Worm (Caenorhabditis elegans) whole organism, L4/young adult: Measurements from ENCODE around the gene F45B8.5.

ENCODE experiments used
- W03F9.2 ChIP-seq: fragments of 150-350 bp; optimal IDR thresholded peaks from 2 replicates; lab custom pipeline; 2014; ENCODE audit warnings: missing biosample characterization, missing genetic modification characterization
- dao-5 ChIP-seq: sonication (generic microtip); optimal IDR thresholded peaks from 2 replicates; lab custom pipeline; 2016; ENCODE audit warnings: missing genotype, missing genetic modification characterization, moderate library complexity, missing compliant biosample characterization
- him-1 ChIP-seq: sonication (generic microtip); optimal IDR thresholded peaks from 2 replicates; lab custom pipeline; 2016; ENCODE audit warnings: missing genotype, missing genetic modification reagents, missing genetic modification characterization, missing compliant biosample characterization

F45B8.5 gene

DNA sequence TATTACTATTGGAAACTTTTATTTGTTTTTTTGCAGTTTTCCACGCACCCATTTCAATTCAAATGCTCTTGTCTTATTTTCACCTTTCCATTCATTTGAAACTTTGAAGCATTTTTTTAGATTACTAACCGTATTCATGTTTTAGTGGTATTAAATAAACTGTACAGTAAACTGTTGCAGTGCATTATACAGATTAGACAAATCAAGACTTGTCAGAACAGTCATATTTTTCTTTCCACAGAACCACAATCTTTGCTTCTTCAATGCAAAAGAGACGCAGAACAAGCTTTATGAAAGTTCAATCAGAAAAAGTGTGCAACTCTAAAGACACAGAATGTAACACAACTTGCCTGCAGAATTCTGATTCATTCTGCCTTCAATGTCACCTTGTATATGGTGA is at the start of gene F45B8.5:
Gene F45B8.5 (plus strand): TSS at position 301 of the 400 bp plus-strand sequence.
- TF ChIP-seq dao-5 (tag; lab: Kevin White, UChicago) (no peak), W03F9.2 (no peak), him-1 (no peak)

DNA sequence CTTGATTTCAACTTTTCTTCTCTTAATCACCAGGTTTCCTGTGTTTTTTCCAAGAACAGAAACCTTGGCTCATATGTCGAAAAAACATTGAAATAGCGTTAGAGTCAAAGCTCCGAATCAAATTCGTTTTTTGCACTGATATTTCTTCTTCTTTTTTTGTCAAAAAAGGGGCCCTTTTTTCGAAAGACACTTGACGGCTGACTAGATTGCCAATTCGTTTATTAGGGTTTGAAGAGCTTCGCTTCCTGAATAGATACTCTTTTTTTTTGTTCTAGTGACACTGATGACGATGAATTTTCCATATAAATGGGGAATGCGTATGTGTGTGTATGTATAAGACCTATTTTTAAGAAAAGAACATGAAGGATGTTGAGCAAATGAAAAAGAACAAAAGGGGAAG is 49.1 kb upstream of the F45B8.5 start:
- TF ChIP-seq him-1 (no peak), W03F9.2 (no peak), dao-5 (tag; lab: Kevin White, UChicago) (no peak)

DNA sequence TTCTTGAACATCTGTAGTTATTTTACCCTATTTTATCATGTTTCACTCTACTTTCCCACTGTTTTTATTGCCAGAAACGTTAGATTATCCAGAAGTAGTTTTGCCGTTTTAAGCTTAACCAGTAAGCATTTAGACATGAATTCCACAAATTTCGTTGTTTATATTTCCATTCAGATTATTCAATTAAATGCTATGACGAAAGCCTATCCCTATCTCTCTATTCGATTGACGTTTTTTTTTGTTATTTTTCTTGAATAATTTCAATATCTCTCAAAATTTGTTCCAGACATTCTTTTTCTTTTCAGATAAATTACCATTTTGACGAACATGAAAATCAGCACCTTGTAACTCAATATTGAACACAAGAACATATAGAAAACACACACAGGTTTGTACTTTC is 47.3 kb upstream of the F45B8.5 start, which contains the start of gene npr-40:
Gene npr-40 (plus strand): TSS at position 301 of the 400 bp plus-strand sequence.
- TF ChIP-seq him-1 (no peak), W03F9.2 (no peak), dao-5 (tag; lab: Kevin White, UChicago) (no peak)

DNA sequence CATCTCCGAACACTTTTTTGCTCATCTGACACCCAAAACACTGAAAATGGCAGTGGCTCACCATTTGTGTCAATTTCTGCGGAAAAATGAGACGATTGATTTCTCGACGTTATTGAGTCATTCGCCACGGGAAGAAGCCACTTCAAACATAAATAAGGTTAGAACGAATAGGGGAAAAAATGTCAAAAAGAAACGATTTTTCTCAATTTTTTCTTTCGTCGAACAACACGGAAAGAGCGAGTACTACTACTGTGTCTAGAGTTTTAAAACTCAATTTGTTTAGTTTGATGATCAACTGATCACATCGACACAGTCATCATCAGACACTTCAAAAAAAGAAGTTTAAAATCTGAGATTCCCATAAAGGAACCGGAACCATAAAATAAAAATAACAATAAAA is 45.0 kb upstream of the F45B8.5 start:
- TF ChIP-seq W03F9.2 (no peak), dao-5 (tag; lab: Kevin White, UChicago) (no peak), him-1 (no peak)

DNA sequence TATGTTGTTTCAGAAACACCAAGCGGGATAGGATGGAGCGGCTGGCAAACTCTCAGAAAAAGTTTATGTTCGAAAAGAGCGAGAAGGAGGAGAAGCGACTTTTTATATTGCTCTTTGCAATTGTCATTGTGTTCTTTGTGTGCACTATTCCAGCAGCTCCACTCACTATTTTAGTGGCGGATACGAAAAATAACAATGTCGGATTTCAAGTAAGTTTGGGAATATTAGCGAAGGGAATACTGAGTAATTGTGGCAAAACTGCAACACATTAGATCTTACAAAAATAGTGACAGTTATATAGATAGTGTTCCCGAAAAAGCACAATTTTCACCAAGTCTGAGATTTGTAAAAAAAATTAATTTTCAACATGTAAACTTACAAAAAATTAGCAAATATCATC is 43.1 kb upstream of the F45B8.5 start:
- no peak for TF ChIP-seq W03F9.2

DNA sequence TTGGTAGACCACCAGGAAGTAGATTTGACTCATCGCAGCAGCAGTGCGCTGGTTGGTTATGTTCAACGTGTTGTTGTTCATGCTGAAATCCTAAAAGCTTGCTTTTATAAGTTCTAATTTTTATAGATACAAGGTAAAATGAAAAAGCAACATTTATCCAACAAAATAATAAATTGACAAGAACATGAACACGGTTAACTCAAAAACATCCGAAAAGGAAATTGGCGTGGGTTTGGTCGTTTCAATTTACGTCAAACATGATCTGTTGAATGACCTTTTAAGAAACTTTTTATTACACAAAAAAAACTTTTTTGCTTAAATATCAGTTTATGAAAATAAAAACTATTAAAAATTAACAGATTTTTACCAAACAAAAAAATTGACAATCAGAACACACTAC is 37.0 kb upstream of the F45B8.5 start, which contains the start of gene ntr-2:
Gene ntr-2 (minus strand): TSS at position 101 of the 400 bp plus-strand sequence.
- TF ChIP-seq W03F9.2 = no peak
- no peak for TF ChIP-seq him-1
- TF ChIP-seq dao-5 (tag; lab: Kevin White, UChicago) = no peak

DNA sequence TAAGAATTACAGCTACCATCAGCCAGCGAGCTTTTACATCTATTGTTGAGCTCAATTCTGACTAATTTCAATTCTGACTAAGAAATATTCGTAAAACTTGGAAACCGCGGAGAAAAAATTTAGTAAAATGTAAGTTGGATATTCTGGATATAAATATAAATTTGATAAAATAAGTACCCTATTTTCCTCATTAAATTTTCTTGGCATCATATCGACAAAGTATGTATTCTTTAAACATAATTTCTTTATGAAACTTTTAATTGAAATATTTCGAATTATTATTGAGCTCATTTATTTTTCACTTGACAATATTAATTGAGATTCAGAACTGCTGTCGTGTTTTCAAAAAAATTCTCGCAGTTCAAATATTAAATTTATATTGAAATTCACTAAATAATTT is 36.3 kb upstream of the F45B8.5 start:
- TF ChIP-seq dao-5 (tag; lab: Kevin White, UChicago) (no peak), W03F9.2 (no peak), him-1 (no peak)

DNA sequence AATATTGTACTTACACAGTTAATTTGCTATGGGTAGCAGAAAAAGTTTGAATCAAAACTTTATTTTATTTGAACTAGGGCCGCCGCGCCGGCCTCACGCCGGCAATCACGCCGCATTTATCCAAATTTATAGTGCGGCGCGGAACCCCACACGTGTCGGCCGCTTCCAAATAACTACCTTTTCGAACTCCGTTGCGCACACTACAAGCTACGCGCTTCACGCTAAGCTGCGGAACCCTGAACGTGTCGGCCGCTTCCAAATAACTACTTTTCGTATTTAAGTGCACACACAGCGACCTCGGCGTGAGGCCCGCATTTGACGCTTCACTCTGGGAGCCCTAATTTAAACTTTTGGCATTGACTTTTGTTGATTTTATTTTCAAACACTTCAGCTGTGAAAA is 34.4 kb upstream of the F45B8.5 start:
- no peak for TF ChIP-seq dao-5 (tag; lab: Kevin White, UChicago)
- TF ChIP-seq W03F9.2 = no peak
- no peak for TF ChIP-seq him-1

DNA sequence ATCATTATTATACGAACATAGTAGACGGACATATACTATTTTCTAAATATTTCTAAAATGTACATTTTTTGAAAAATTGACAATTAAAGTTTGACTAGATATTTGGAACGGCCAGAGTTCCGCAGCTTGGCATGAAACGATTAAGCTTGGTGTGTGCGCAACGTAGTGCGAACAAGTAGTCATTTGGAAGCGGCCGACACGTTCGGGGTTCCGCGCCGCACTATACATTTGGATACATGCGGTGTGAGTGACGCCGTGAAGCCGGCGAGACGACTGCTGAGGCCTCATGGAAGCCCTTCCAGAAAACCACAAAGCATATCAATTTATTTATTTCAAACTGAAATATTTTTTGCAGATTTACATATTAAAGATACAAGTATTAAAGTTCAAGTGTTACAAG is 27.7 kb upstream of the F45B8.5 start:
- no peak for TF ChIP-seq W03F9.2

DNA sequence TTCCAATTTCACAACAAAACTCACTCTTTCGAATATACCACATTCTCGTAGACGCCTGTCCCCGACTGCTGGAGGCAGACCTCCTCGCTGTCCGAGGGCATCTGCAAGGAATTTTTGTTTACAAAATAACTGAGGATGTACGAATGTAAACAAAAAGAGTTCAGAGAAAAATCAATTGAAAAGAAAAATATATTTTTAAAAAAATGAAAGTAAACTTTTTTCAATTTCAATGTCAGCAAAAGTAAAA is 19.7 kb upstream of the F45B8.5 start, which contains the start of gene mrp-5:
Gene mrp-5 (minus strand): TSS at position 101 of the 247 bp plus-strand sequence.
- TF ChIP-seq him-1 (no peak), dao-5 (tag; lab: Kevin White, UChicago) (no peak), W03F9.2 (no peak)

DNA sequence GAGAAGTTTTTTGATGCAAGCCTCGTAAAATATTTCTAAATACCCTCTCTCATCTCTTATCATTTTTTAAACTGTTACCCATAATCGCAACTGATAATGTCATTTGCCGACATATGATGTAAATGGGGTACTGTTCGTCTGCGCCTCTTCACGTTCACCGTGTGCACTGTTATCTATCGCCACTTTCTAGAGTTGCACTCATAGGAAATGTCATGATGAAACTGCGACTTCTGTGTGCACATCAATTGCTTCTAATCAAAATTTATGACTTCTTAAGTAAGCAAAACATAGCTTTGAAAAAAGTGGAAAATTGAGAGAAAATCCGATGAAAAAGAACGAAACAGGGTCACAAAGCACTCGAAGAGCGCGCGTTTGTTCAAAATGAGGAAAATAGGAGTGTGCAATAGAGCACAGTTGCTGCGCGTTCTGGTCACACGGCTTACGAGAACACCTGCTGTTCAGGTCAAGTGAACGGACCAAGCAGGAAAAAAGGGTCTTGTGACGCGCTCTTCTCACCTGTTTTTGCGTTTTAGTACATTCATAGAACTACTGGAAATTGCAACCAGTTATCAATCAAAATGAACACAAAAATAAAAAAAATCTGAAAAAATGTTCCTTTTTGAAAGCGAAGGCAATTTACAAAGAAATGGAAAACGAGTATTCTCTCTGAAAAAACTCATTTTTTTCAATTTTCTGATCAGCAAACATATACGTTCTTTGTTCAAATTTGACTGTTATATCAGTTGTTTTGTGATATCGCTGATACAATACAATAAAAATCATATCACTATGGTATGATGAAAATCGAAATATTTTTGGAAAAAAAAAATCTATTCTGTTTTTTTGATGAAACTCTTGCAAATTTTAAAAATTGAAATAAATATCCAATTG is 19.2 kb upstream of the F45B8.5 start:
- no peak for TF ChIP-seq W03F9.2
- TF ChIP-seq him-1 = no peak
- TF ChIP-seq dao-5 (tag; lab: Kevin White, UChicago) = no peak

DNA sequence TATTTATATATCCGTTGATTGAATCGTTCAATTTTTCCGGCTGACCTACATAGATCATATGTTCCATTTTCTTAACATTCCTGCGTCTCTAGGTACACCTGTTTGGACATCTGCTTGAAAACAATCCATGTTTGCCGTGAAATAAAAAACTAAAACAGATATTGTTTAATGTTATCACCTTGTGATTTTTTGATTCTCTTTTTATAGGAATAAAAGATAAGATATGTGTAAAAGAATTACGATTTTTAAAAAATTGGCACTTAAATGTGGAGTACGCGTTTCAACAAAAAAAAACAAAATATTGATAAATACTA is 18.5 kb upstream of the F45B8.5 start:
- no peak for TF ChIP-seq dao-5 (tag; lab: Kevin White, UChicago)
- TF ChIP-seq him-1 = no peak
- TF ChIP-seq W03F9.2 = no peak

DNA sequence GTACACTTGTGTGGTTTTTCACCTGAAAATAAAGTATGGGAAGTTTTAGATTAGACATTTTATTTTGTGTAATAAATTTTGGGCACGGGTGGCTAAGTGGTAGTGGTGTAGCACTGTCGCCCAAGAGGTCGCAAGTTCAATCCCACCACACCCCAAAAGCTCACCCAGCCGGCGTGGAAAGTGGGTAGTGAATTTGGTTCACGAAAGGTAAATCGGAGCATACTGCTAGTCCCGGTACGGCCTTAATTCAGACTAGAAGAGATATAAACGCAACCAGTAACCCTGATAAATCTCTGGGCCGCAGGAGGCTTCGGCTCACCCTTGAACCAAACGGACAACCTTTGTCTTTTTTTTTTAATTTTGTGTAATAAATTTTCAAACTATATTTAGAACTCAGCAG is 14.1 kb upstream of the F45B8.5 start:
- TF ChIP-seq W03F9.2 (no peak), him-1 (no peak), dao-5 (tag; lab: Kevin White, UChicago) (no peak)

DNA sequence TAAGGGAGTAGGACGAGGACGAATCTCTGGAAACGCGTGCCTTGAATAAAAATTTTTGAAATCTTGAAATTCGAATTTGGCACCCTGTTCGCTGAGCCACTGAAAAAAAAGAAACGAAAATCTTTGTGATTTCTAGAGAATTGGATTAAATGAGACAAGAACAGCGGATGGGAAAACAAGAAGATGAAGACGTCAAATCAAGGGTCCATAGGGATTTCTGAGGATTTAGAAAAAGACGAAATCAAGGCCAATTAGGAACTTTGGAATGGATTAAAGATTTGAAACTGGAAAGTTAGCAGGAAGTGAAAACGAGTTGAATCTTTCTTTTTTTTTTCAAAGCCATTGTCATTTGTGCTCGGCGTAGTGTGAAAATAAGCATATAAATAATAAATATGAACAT is 11.3 kb upstream of the F45B8.5 start, which contains the start of gene pag-3:
Gene pag-3 (minus strand): TSS at position 101 of the 400 bp plus-strand sequence.
- TF ChIP-seq him-1 (no peak), dao-5 (tag; lab: Kevin White, UChicago) (no peak), W03F9.2 (no peak)

DNA sequence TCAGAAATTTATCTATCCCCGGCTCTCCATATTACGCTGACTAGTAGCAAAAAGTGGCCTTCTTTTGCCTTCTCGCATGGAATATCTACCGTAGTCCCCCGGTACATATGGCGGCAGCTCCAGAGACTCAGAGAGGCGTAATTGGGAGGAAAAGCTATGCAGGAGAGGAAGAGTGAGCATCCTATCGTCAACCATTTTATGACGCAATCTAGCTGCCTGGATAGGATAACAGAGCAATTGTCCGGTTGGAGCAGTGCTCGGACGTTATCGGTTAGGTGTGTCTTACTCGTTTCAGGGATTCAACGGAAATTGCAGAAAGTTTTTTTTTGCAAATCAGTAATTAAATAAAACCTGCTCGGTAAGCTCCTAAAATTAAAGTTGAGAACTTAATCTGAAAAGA is 8.7 kb upstream of the F45B8.5 start:
- no peak for TF ChIP-seq him-1
- TF ChIP-seq W03F9.2 = no peak
- TF ChIP-seq dao-5 (tag; lab: Kevin White, UChicago) = no peak

DNA sequence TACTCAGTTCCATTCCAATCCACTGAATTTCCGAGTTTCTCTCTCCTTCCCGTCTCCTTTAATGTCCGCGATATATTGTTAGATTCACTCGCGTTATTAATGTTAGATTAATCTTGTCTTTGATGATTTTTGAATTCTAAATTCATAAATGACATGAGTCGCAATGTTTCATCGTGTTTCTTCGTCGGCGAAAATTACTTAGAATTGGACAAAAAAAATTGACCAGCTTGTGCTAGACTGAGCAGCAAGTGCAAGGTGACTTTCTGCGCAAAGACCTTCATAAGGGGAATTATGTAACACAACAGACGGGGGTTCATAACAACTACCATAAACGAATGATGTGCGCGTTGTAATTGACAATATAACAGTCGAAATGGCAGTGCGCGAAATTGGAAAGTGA is 7.5 kb upstream of the F45B8.5 start:
- TF ChIP-seq W03F9.2 (no peak), him-1 (no peak), dao-5 (tag; lab: Kevin White, UChicago) (no peak)
